Worm (Caenorhabditis elegans) whole organism, early embryonic: ENCODE data around the gene F25E5.1.

Experiments used
- B0310.2 ChIP-seq: sonication (generic microtip); optimal IDR thresholded peaks from 2 replicates; lab custom pipeline; 2016; ENCODE audit warnings: mild to moderate bottlenecking, missing genetic modification characterization, missing compliant biosample characterization
- F13C5.2 ChIP-seq: sonication (generic microtip); optimal IDR thresholded peaks from 2 replicates; lab custom pipeline; 2017; ENCODE audit warnings: mild to moderate bottlenecking, missing genetic modification characterization, inconsistent platforms, missing compliant biosample characterization
- aly-1 ChIP-seq: sonication (generic microtip); optimal IDR thresholded peaks from 2 replicates; lab custom pipeline; 2016; ENCODE audit warnings: missing genetic modification characterization, missing compliant biosample characterization
- ama-1 ChIP-seq: fragments of 150-350 bp; optimal IDR thresholded peaks from 2 replicates; lab custom pipeline; 2014
- ceh-13 ChIP-seq: fragments of 200-800 bp; sonication (Bioruptor generic); optimal IDR thresholded peaks from 2 replicates; lab custom pipeline; 2018; ENCODE audit warnings: mild to moderate bottlenecking, missing genetic modification characterization, missing compliant biosample characterization
- ceh-36 ChIP-seq: sonication (generic microtip); optimal IDR thresholded peaks from 2 replicates; lab custom pipeline; 2016; ENCODE audit warnings: missing genetic modification characterization, inconsistent platforms, missing compliant biosample characterization
- ets-7 ChIP-seq: sonication (generic microtip); optimal IDR thresholded peaks from 2 replicates; lab custom pipeline; 2016; ENCODE audit warnings: missing genotype, missing genetic modification characterization, missing compliant biosample characterization
- flt-1 ChIP-seq: fragments of 200-800 bp; sonication (Bioruptor generic); IDR thresholded peaks from 2 replicates; pipeline ENCODE4 v1.3.6; 2022; ENCODE audit warnings: missing genetic modification characterization, missing compliant biosample characterization
- hmbx-1 ChIP-seq: sonication (generic microtip); optimal IDR thresholded peaks from 2 replicates; lab custom pipeline; 2016; ENCODE audit warnings: mild to moderate bottlenecking, missing genetic modification characterization, missing compliant biosample characterization
- hmg-4 ChIP-seq: fragments of 200-800 bp; sonication (Bioruptor generic); optimal IDR thresholded peaks from 2 replicates; lab custom pipeline; 2018; ENCODE audit warnings: mild to moderate bottlenecking, missing genetic modification characterization, missing compliant biosample characterization
- hnd-1 ChIP-seq: sonication (generic microtip); optimal IDR thresholded peaks from 2 replicates; lab custom pipeline; 2016; ENCODE audit warnings: missing genetic modification characterization, missing compliant biosample characterization
- pes-1 ChIP-seq: fragments of 200-800 bp; sonication (Bioruptor generic); IDR thresholded peaks from 2 replicates; pipeline ENCODE4 v1.3.6; 2022; ENCODE audit warnings: missing genetic modification reagents, missing genetic modification characterization, missing compliant biosample characterization
- scrt-1 ChIP-seq: fragments of 200-800 bp; sonication (Bioruptor generic); IDR thresholded peaks from 2 replicates; pipeline ENCODE4 v1.3.6; 2022; ENCODE audit warnings: missing genetic modification characterization, missing compliant biosample characterization
- sea-1 ChIP-seq: fragments of 200-800 bp; sonication (Bioruptor generic); conservative IDR thresholded peaks from 2 replicates; pipeline ENCODE4 v1.3.6; 2022; ENCODE audit warnings: missing genetic modification characterization, missing compliant biosample characterization
- tbx-11 ChIP-seq: fragments of 200-800 bp; sonication (Bioruptor generic); IDR thresholded peaks from 2 replicates; pipeline ENCODE4 v1.3.6; 2022; ENCODE audit warnings: missing genetic modification characterization, missing compliant biosample characterization
- tbx-37 ChIP-seq: fragments of 200-800 bp; sonication (Bioruptor generic); conservative IDR thresholded peaks from 2 replicates; pipeline ENCODE4 v1.3.6; 2022; ENCODE audit warnings: missing genetic modification reagents, missing genetic modification characterization, missing compliant biosample characterization
- tra-4 ChIP-seq: sonication (generic microtip); optimal IDR thresholded peaks from 2 replicates; lab custom pipeline; 2017; ENCODE audit warnings: missing genetic modification characterization, missing compliant biosample characterization

The F25E5.1 gene

DNA sequence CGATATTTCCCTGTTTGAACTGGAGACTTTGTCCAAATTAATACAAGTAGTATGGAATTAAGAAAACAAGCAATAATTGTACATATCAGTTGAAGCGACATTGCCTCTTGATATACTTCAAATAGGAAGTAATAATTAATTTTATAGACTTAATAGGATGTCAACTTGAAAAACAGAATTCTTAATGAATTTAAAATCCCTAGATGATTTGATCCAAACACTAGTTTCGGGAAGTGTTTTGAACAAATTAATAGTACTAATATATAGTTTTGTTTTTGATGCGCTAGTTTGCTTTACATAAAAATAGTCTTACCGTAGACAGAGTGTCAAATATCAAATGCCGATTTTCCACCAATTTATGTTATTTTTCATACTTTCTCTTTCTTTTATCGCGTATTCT is 12.7 kb downstream of the F25E5.1 start, which contains the start of gene str-190:
Gene str-190 (minus strand): TSS at position 101 of the 400 bp plus-strand sequence.
- TF ChIP-seq hnd-1 (tag; lab: Kevin White, UChicago) (no peak), ceh-36 (tag; lab: Kevin White, UChicago) (no peak), tbx-37 (GFP tag; lab: Robert Waterston, UW) (no peak), tra-4 (tag; lab: Kevin White, UChicago) (no peak), scrt-1 (GFP tag; lab: Robert Waterston, UW) (no peak), F13C5.2 (tag; lab: Kevin White, UChicago) (no peak)

DNA sequence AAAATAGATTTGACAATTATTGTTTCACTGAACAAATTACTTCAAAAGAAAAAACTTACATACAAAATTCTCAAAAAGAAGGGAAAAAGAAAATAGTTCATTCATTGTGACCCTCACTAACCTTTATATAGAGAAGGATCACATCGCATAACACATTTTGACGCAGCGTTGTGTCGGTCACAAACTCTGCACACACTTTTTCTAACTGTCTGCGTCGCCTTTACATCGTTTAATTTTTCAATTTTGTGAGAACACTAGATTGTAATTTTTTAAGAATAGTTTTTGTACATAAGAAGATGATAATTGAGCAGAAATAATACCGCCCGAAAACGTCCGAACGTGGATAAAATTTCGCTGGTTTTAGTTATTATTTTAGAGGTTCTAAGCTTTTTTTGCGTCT is 15.3 kb downstream of the F25E5.1 start, which contains the start of gene C18B10.6:
Gene C18B10.6 (minus strand): TSS at position 101 of the 400 bp plus-strand sequence.
- no peak for TF ChIP-seq B0310.2 (tag; lab: Kevin White, UChicago)
- TF ChIP-seq scrt-1 (GFP tag; lab: Robert Waterston, UW): no peak
- TF ChIP-seq ceh-13: no peak
- TF ChIP-seq tbx-11 (GFP tag; lab: Robert Waterston, UW): no peak
- TF ChIP-seq hmbx-1: no peak
- no peak for TF ChIP-seq aly-1 (tag; lab: Kevin White, UChicago)
- TF ChIP-seq F13C5.2 (tag; lab: Kevin White, UChicago): no peak
- no peak for TF ChIP-seq flt-1 (GFP tag; lab: Robert Waterston, UW)
- no peak for TF ChIP-seq tra-4 (tag; lab: Kevin White, UChicago)
- no peak for TF ChIP-seq hnd-1 (tag; lab: Kevin White, UChicago)
- no peak for TF ChIP-seq tbx-37 (GFP tag; lab: Robert Waterston, UW)
- no peak for TF ChIP-seq pes-1 (GFP tag; lab: Robert Waterston, UW)

DNA sequence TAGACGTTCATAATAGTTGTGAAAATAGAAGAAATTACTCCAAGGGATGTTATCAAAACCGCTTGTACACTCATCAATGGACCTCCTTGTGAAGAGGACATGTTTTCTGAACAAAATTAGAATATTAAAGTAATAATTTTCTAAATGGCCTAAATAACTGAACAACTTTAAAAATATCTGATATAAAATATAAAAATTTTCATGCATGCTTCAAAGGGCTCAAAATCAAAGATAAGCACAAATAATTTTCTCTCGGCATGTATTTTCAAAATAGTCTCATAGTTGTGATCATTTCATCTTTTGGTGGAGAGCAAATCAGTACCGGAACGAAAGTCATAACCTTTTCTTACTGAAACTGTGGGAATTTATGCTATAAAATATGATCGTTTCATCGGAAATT is 19.3 kb downstream of the F25E5.1 start, which contains the start of gene srbc-8:
Gene srbc-8 (minus strand): TSS at position 101 of the 400 bp plus-strand sequence.
- TF ChIP-seq ets-7 (tag; lab: Kevin White, UChicago) (no peak), tra-4 (tag; lab: Kevin White, UChicago) (no peak), hnd-1 (tag; lab: Kevin White, UChicago) (no peak), pes-1 (GFP tag; lab: Robert Waterston, UW) (no peak), B0310.2 (tag; lab: Kevin White, UChicago) (no peak)

DNA sequence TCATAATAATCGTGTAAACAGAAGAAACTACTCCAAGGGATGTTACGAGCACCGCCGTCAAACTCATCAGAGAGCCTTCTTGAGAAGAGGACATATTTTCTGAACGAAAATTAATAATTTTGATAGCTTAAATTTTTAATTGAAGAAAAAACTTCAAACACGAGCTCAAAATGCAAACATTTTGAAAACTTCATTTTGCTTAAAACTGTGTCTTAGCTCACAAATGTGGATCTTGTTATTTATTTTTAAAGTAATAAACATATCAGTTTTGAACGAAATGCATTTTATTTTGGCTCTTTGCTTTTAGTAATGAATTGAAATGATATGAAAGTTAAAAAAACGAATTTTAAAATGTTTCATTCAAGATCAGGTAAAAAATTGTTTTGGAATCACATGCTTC is 21.8 kb downstream of the F25E5.1 start, which contains the start of gene srbc-7:
Gene srbc-7 (minus strand): TSS at position 101 of the 400 bp plus-strand sequence.
- no peak for TF ChIP-seq sea-1
- TF ChIP-seq tbx-37 (GFP tag; lab: Robert Waterston, UW): no peak
- TF ChIP-seq hnd-1 (tag; lab: Kevin White, UChicago): no peak
- TF ChIP-seq hmbx-1: no peak
- no peak for TF ChIP-seq ama-1
- no peak for TF ChIP-seq tra-4 (tag; lab: Kevin White, UChicago)

DNA sequence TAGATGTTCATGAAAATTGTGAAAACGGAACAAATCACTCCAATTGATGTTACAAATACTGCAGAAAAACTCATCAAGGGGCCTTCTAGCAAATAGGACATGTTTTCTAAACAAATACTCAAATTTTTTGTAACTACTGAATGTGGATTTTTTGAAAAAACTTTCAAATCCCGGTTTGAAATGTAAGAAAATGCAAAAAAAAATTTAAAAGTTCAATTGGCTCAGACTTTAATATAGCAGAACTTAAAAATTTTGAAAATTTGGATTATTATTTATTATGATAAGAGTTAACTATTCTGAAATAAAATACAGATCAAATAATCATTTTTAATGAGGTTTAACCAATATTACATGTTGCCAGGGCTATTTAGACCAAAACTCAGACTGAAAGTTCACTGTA is 24.7 kb downstream of the F25E5.1 start, which contains the start of gene srbc-9:
Gene srbc-9 (minus strand): TSS at position 101 of the 400 bp plus-strand sequence.
- no peak for TF ChIP-seq ets-7 (tag; lab: Kevin White, UChicago)
- no peak for TF ChIP-seq B0310.2 (tag; lab: Kevin White, UChicago)
- TF ChIP-seq pes-1 (GFP tag; lab: Robert Waterston, UW): no peak
- no peak for TF ChIP-seq ceh-36 (tag; lab: Kevin White, UChicago)
- no peak for TF ChIP-seq tra-4 (tag; lab: Kevin White, UChicago)
- TF ChIP-seq hnd-1 (tag; lab: Kevin White, UChicago): no peak
- no peak for TF ChIP-seq tbx-37 (GFP tag; lab: Robert Waterston, UW)
- no peak for TF ChIP-seq aly-1 (tag; lab: Kevin White, UChicago)
- TF ChIP-seq hmg-4 (GFP tag; lab: Kevin White, UChicago): no peak
- no peak for TF ChIP-seq scrt-1 (GFP tag; lab: Robert Waterston, UW)
- no peak for TF ChIP-seq ama-1
- no peak for TF ChIP-seq ceh-13
- TF ChIP-seq tbx-11 (GFP tag; lab: Robert Waterston, UW): no peak
- TF ChIP-seq sea-1: no peak
- TF ChIP-seq flt-1 (GFP tag; lab: Robert Waterston, UW): no peak
- TF ChIP-seq F13C5.2 (tag; lab: Kevin White, UChicago): no peak
- TF ChIP-seq hmbx-1: no peak

DNA sequence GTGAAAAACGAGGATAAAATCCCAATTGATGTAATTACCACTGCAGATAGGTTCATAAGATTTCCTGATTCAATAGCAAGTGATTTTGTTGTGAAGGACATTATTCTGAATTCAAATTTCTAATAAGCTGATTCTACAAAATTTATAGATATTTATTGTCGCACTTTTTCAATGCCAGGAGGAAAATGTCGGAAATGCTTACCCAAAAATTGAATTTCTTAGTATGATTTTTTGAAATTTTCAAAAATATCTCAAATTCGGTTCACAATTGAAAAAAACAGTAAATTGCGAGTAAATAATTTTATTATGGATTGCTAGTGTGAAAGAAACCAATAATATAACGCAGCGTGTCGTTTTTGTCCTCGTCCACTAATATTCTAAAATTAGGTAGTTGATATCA is 27.2 kb downstream of the F25E5.1 start, which contains the start of gene srbc-10:
Gene srbc-10 (minus strand): TSS at position 101 of the 400 bp plus-strand sequence.
- no peak for TF ChIP-seq pes-1 (GFP tag; lab: Robert Waterston, UW)
- TF ChIP-seq flt-1 (GFP tag; lab: Robert Waterston, UW): no peak
- TF ChIP-seq tbx-37 (GFP tag; lab: Robert Waterston, UW): no peak
- no peak for TF ChIP-seq tbx-11 (GFP tag; lab: Robert Waterston, UW)
- TF ChIP-seq aly-1 (tag; lab: Kevin White, UChicago): no peak
- no peak for TF ChIP-seq ets-7 (tag; lab: Kevin White, UChicago)
- no peak for TF ChIP-seq B0310.2 (tag; lab: Kevin White, UChicago)
- TF ChIP-seq ceh-36 (tag; lab: Kevin White, UChicago): no peak
- TF ChIP-seq hmg-4 (GFP tag; lab: Kevin White, UChicago): no peak
- no peak for TF ChIP-seq hnd-1 (tag; lab: Kevin White, UChicago)
- no peak for TF ChIP-seq F13C5.2 (tag; lab: Kevin White, UChicago)
- no peak for TF ChIP-seq sea-1
- TF ChIP-seq hmbx-1: no peak
- TF ChIP-seq tra-4 (tag; lab: Kevin White, UChicago): no peak
- no peak for TF ChIP-seq ama-1
- no peak for TF ChIP-seq ceh-13
- TF ChIP-seq scrt-1 (GFP tag; lab: Robert Waterston, UW): no peak

DNA sequence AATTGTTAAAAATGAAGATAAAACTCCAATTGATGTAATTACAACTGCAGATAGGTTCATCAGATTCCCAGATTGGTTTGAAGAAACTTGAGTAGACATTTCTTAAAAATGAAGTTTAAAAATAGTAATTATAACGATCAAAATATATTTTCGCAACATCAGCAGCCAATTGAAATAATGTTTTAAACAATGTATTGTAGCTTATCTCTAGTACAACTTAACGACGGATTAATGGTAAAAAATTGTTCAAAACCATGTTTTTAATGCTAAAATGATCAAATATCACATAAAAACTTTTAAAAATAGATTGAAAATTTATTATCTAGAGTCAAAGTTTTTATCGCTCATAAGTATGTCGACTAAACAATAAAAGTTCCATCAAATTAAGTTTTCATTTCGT is 29.5 kb downstream of the F25E5.1 start, which contains the start of gene srbc-11:
Gene srbc-11 (minus strand): TSS at position 101 of the 400 bp plus-strand sequence.
- TF ChIP-seq ama-1: no peak
- TF ChIP-seq pes-1 (GFP tag; lab: Robert Waterston, UW): no peak
- TF ChIP-seq ets-7 (tag; lab: Kevin White, UChicago): no peak
- no peak for TF ChIP-seq aly-1 (tag; lab: Kevin White, UChicago)
- no peak for TF ChIP-seq flt-1 (GFP tag; lab: Robert Waterston, UW)
- TF ChIP-seq tbx-11 (GFP tag; lab: Robert Waterston, UW): no peak
- no peak for TF ChIP-seq tra-4 (tag; lab: Kevin White, UChicago)
- TF ChIP-seq sea-1: no peak
- no peak for TF ChIP-seq hmg-4 (GFP tag; lab: Kevin White, UChicago)
- TF ChIP-seq ceh-36 (tag; lab: Kevin White, UChicago): no peak
- no peak for TF ChIP-seq hmbx-1
- TF ChIP-seq scrt-1 (GFP tag; lab: Robert Waterston, UW): no peak
- TF ChIP-seq ceh-13: no peak
- TF ChIP-seq hnd-1 (tag; lab: Kevin White, UChicago): no peak
- no peak for TF ChIP-seq B0310.2 (tag; lab: Kevin White, UChicago)
